Worm (Caenorhabditis elegans): Measurements from ENCODE around the gene F02A9.1.

The F02A9.1 gene

DNA sequence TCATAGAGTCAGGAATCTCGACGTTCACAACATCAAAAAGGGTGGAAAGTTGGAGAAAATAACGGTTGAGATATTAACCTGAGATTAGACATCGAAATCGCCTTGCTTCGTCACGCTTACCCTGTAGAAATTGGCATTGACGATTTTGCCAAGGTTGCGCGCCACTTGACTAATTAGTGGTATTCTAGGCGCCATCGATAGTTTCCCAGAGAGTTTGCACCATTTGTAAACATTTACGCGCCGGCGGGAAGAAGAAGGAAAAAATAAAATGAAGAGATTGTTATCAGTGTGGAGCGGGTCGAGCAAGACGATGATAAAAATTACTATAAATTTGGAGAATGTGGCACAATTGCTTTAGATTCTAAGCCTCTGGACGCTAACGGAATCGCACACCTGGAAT, 32.7 kb upstream of the F02A9.1 start:
- no peak for TF ChIP-seq B0310.2 (tag; optimal IDR thresholded peaks at IDR 0.05)
- TF ChIP-seq flt-1 (GFP tag; IDR thresholded peaks at IDR 0.05), result no peak
- no peak for TF ChIP-seq tbx-11 (GFP tag; IDR thresholded peaks at IDR 0.05)
- TF ChIP-seq ceh-36 (tag; optimal IDR thresholded peaks at IDR 0.05), result no peak
- no peak for TF ChIP-seq hmbx-1 (tag; optimal IDR thresholded peaks at IDR 0.05)
- no peak for TF ChIP-seq tra-4 (tag; optimal IDR thresholded peaks at IDR 0.05)
- no peak for TF ChIP-seq sea-1 (GFP tag; conservative IDR thresholded peaks at IDR 0.05)
- no peak for TF ChIP-seq pes-1 (GFP tag; IDR thresholded peaks at IDR 0.05)
- no peak for TF ChIP-seq ets-7 (tag; optimal IDR thresholded peaks at IDR 0.05)
- TF ChIP-seq hnd-1 (tag; optimal IDR thresholded peaks at IDR 0.05), result no peak
- no peak for TF ChIP-seq ceh-13 (GFP tag; optimal IDR thresholded peaks at IDR 0.05)
- no peak for TF ChIP-seq aly-1 (tag; optimal IDR thresholded peaks at IDR 0.05)
- no peak for TF ChIP-seq tbx-37 (GFP tag; conservative IDR thresholded peaks at IDR 0.05)
- no peak for TF ChIP-seq F13C5.2 (tag; optimal IDR thresholded peaks at IDR 0.05)
- TF ChIP-seq hmg-4 (GFP tag; optimal IDR thresholded peaks at IDR 0.05), result no peak
- TF ChIP-seq scrt-1 (GFP tag; IDR thresholded peaks at IDR 0.05), result no peak
- TF ChIP-seq ama-1 (optimal IDR thresholded peaks at IDR 0.05), result no peak

DNA sequence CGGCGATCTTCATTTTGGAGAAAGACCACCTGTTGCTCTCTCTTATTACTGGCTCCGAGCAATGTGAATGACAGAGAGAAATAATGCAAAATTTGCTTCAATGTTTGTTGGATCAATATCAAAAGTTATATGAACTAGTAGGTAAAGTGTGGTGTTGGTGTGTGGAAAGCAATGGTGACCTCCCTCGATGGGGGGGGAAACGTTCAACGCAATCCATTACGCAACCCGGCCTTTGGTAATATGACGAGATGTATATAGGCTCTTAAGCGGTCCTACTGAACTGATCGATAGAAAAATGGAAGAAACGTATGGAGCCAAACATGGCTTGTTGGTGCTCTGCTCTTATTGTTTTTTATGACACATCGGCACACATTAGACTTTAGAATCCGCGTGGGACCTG, 32.1 kb upstream of the F02A9.1 start:
- no peak for TF ChIP-seq ama-1 (optimal IDR thresholded peaks at IDR 0.05)
- no peak for TF ChIP-seq aly-1 (tag; optimal IDR thresholded peaks at IDR 0.05)
- peak; percentile 16 for TF ChIP-seq ceh-36 (tag; optimal IDR thresholded peaks at IDR 0.05)

DNA sequence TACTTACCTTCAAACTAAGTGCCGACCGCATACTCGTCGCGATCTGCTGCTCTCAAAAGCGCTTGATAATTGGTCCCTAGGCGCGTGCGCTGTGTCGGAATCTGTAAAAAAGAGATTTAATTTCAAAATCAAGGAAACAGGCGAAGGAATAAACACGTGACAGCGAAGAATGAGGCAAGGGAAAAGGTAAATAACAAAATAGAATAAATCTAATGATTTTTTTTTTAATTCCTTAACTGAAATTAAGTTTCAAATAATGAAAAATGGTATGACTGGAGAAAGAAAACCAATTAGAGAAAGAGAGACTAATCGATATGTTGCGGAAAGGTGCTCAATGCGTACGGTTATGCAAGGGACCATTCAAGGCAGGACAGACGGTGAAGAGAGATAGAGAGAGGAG, 31.6 kb upstream of the F02A9.1 start, which contains the start of gene cya-1:
cya-1 (minus strand) TSS at position 101 of the 400 bp plus-strand sequence.
- no peak for TF ChIP-seq hmg-4 (GFP tag; optimal IDR thresholded peaks at IDR 0.05)
- TF ChIP-seq hmbx-1 (tag; optimal IDR thresholded peaks at IDR 0.05), result no peak
- no peak for TF ChIP-seq hnd-1 (tag; optimal IDR thresholded peaks at IDR 0.05)

DNA sequence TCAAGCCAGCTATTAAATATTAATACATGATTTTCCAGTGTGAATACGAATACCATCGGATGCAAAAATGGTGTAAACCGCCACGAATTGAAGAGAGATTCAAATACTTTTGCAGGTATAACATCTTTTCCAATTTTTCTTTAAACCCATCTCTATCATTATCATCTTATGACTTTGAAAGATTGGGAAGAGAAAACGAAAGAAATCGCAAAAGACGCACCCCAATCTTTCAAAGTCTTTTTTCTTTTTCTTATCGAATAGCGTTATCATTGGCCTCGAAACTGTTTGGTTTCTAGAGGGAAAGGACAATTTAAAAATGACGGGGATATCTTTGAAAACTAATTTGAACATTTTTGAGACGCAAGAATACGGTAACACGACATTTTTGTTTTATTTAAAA, 28.0 kb upstream of the F02A9.1 start:
- TF ChIP-seq ama-1 (optimal IDR thresholded peaks at IDR 0.05), result no peak
- TF ChIP-seq scrt-1 (GFP tag; IDR thresholded peaks at IDR 0.05), result no peak
- TF ChIP-seq hmg-4 (GFP tag; optimal IDR thresholded peaks at IDR 0.05), result no peak
- no peak for TF ChIP-seq aly-1 (tag; optimal IDR thresholded peaks at IDR 0.05)
- TF ChIP-seq hnd-1 (tag; optimal IDR thresholded peaks at IDR 0.05), result no peak
- no peak for TF ChIP-seq ceh-13 (GFP tag; optimal IDR thresholded peaks at IDR 0.05)
- TF ChIP-seq pes-1 (GFP tag; IDR thresholded peaks at IDR 0.05), result no peak
- no peak for TF ChIP-seq ceh-36 (tag; optimal IDR thresholded peaks at IDR 0.05)
- TF ChIP-seq tbx-11 (GFP tag; IDR thresholded peaks at IDR 0.05), result no peak
- no peak for TF ChIP-seq hmbx-1 (tag; optimal IDR thresholded peaks at IDR 0.05)
- TF ChIP-seq tbx-37 (GFP tag; conservative IDR thresholded peaks at IDR 0.05), result no peak
- TF ChIP-seq F13C5.2 (tag; optimal IDR thresholded peaks at IDR 0.05), result no peak
- no peak for TF ChIP-seq sea-1 (GFP tag; conservative IDR thresholded peaks at IDR 0.05)
- TF ChIP-seq ets-7 (tag; optimal IDR thresholded peaks at IDR 0.05), result no peak
- TF ChIP-seq B0310.2 (tag; optimal IDR thresholded peaks at IDR 0.05), result no peak
- no peak for TF ChIP-seq tra-4 (tag; optimal IDR thresholded peaks at IDR 0.05)
- TF ChIP-seq flt-1 (GFP tag; IDR thresholded peaks at IDR 0.05), result no peak

DNA sequence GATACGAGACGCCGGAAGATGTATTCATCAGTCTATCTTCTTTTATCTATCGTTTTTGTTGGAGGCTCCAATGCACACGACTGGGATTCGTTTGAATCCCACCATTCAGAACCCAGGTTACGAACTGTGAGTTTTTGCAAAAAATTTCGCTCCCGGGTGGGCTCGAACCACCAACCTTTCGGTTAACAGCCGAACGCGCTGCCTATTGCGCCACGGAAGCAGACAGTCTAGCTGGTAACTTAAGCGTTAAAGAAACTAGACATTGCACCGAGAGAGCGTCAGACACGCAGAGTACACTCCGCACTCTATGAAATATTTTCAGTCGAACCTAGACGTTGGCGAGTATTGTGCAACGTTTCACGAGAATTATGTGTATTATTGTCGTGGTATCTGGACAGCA, 26.5 kb upstream of the F02A9.1 start:
- TF ChIP-seq tra-4 (tag; optimal IDR thresholded peaks at IDR 0.05) (peak; percentile 37), F13C5.2 (tag; optimal IDR thresholded peaks at IDR 0.05) (peak; percentile 18), tbx-37 (GFP tag; conservative IDR thresholded peaks at IDR 0.05) (peak; percentile 76), sea-1 (GFP tag; conservative IDR thresholded peaks at IDR 0.05) (0 out of 2 replicates have a peak, but pooled peaks have one; percentile 37), ets-7 (tag; optimal IDR thresholded peaks at IDR 0.05) (peak; percentile 27), tbx-11 (GFP tag; IDR thresholded peaks at IDR 0.05) (peak; percentile 77), pes-1 (GFP tag; IDR thresholded peaks at IDR 0.05) (no peak), scrt-1 (GFP tag; IDR thresholded peaks at IDR 0.05) (peak; percentile 87), ama-1 (optimal IDR thresholded peaks at IDR 0.05) (no peak), ceh-13 (GFP tag; optimal IDR thresholded peaks at IDR 0.05) (peak; percentile 75), hmg-4 (GFP tag; optimal IDR thresholded peaks at IDR 0.05) (peak; percentile 80), hmbx-1 (tag; optimal IDR thresholded peaks at IDR 0.05) (peak; percentile 20), ceh-36 (tag; optimal IDR thresholded peaks at IDR 0.05) (peak; percentile 74), hnd-1 (tag; optimal IDR thresholded peaks at IDR 0.05) (peak; percentile 77), B0310.2 (tag; optimal IDR thresholded peaks at IDR 0.05) (peak; percentile 73), flt-1 (GFP tag; IDR thresholded peaks at IDR 0.05) (peak; percentile 79), aly-1 (tag; optimal IDR thresholded peaks at IDR 0.05) (no peak)

DNA sequence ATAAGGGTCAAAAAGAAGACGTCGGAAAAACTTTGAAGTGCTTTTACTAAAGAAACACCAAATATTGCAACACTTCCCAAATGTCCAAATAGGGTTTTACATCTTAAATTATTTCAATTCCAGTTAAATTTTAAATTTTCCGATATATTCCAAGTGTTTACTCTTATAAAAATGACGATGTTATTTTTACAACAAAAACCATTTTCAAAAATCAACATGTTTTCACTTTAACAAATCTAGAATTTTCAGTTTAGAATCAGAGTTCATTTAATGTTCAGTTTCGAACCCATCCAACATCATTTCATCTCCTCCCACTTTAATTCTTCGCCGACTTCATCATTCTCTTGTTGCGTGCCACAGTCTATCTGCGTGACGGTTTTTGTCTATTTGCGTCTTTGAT, 26.0 kb upstream of the F02A9.1 start, which contains the start of gene dos-1:
dos-1 (plus strand) TSS at position 301 of the 400 bp plus-strand sequence.
- no peak for TF ChIP-seq tbx-11 (GFP tag; IDR thresholded peaks at IDR 0.05)
- no peak for TF ChIP-seq hmbx-1 (tag; optimal IDR thresholded peaks at IDR 0.05)
- TF ChIP-seq flt-1 (GFP tag; IDR thresholded peaks at IDR 0.05), result no peak
- TF ChIP-seq scrt-1 (GFP tag; IDR thresholded peaks at IDR 0.05), result no peak
- TF ChIP-seq aly-1 (tag; optimal IDR thresholded peaks at IDR 0.05), result no peak
- no peak for TF ChIP-seq ets-7 (tag; optimal IDR thresholded peaks at IDR 0.05)
- no peak for TF ChIP-seq ceh-36 (tag; optimal IDR thresholded peaks at IDR 0.05)
- no peak for TF ChIP-seq ama-1 (optimal IDR thresholded peaks at IDR 0.05)
- no peak for TF ChIP-seq ceh-13 (GFP tag; optimal IDR thresholded peaks at IDR 0.05)
- TF ChIP-seq tra-4 (tag; optimal IDR thresholded peaks at IDR 0.05), result no peak
- no peak for TF ChIP-seq F13C5.2 (tag; optimal IDR thresholded peaks at IDR 0.05)
- no peak for TF ChIP-seq pes-1 (GFP tag; IDR thresholded peaks at IDR 0.05)
- no peak for TF ChIP-seq hmg-4 (GFP tag; optimal IDR thresholded peaks at IDR 0.05)
- no peak for TF ChIP-seq sea-1 (GFP tag; conservative IDR thresholded peaks at IDR 0.05)

DNA sequence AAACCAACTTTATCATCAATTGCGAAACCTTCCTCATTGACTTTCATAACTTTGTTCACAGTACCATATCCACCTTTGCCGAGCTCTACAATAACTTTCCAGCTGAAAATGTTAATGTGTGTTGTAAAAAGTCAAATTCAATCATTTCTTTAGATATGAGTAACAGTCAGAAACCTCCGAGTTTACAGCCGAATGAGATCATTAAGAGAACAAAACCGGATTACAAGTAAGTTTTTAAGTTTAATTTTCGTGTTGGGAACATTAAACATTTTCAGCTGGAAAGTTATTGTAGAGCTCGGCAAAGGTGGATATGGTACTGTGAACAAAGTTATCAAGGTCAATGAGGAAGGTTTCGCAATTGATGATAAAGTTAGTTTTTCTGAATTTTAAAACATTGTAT, 23.6 kb upstream of the F02A9.1 start, which contains the start of gene ZK507.1:
ZK507.1 (minus strand) TSS at position 101 of the 400 bp plus-strand sequence.
- TF ChIP-seq pes-1 (GFP tag; IDR thresholded peaks at IDR 0.05), result no peak
- TF ChIP-seq hmbx-1 (tag; optimal IDR thresholded peaks at IDR 0.05), result no peak
- no peak for TF ChIP-seq aly-1 (tag; optimal IDR thresholded peaks at IDR 0.05)
- no peak for TF ChIP-seq sea-1 (GFP tag; conservative IDR thresholded peaks at IDR 0.05)
- no peak for TF ChIP-seq F13C5.2 (tag; optimal IDR thresholded peaks at IDR 0.05)

All from whole organism, early embryonic.